Fruit fly (Drosophila melanogaster) whole organism, pupa: ENCODE measurements around the gene sowah.
A peak's percentile ranks its signal among the peaks of the same experiment; 100 is the strongest.

Source experiments
- CG10348 ChIP-seq: fragments of 200-800 bp; sonication (Bioruptor generic); IDR thresholded peaks from 2 replicates; pipeline ENCODE4 v1.3.6; 2022; ENCODE audit warnings: missing biosample characterization, missing genetic modification characterization
- CG12605 ChIP-seq: fragments of 200-800 bp; sonication (Bioruptor generic); IDR thresholded peaks from 2 replicates; pipeline ENCODE4 v1.3.6; 2022; ENCODE audit warnings: missing biosample characterization, missing genetic modification characterization
- CG13204 ChIP-seq: fragments of 200-800 bp; sonication (Bioruptor generic); optimal IDR thresholded peaks from 2 replicates; lab custom pipeline; 2018; ENCODE audit warnings: missing biosample characterization, mild to moderate bottlenecking, missing genetic modification characterization, moderate library complexity
- CG14655 ChIP-seq: fragments of 200-800 bp; sonication (Bioruptor generic); optimal IDR thresholded peaks from 3 replicates; lab custom pipeline; 2017; ENCODE audit warnings: mild to moderate bottlenecking, missing biosample characterization, missing genetic modification reagents, missing genetic modification characterization
- CG15710 ChIP-seq: fragments of 200-800 bp; sonication (Bioruptor generic); optimal IDR thresholded peaks from 2 replicates; lab custom pipeline; 2018; ENCODE audit warnings: missing biosample characterization, mild to moderate bottlenecking, missing genetic modification characterization, moderate library complexity
- CG17806 ChIP-seq: fragments of 200-800 bp; sonication (Bioruptor generic); optimal IDR thresholded peaks from 2 replicates; lab custom pipeline; 2018; ENCODE audit warnings: missing biosample characterization, mild to moderate bottlenecking, missing genetic modification characterization, moderate library complexity
- CG32121 ChIP-seq: fragments of 200-800 bp; sonication (Bioruptor generic); IDR thresholded peaks from 2 replicates; pipeline ENCODE4 v1.3.6; 2022; ENCODE audit warnings: missing biosample characterization, missing genetic modification characterization
- CG34367 ChIP-seq: fragments of 200-800 bp; sonication (Bioruptor generic); optimal IDR thresholded peaks from 2 replicates; lab custom pipeline; 2018; ENCODE audit warnings: missing biosample characterization, mild to moderate bottlenecking, missing genetic modification characterization
- CG4496 ChIP-seq: fragments of 200-800 bp; sonication (Bioruptor generic); IDR thresholded peaks from 3 replicates; pipeline ENCODE4 v1.3.6; 2022; ENCODE audit warnings: missing biosample characterization, missing genetic modification characterization
- CG8159 ChIP-seq: fragments of 200-800 bp; sonication (Bioruptor generic); optimal IDR thresholded peaks from 3 replicates; lab custom pipeline; 2018; ENCODE audit warnings: missing biosample characterization, mild to moderate bottlenecking, missing genetic modification characterization, moderate library complexity
- CG8301 ChIP-seq: fragments of 200-800 bp; sonication (Bioruptor generic); optimal IDR thresholded peaks from 2 replicates; lab custom pipeline; 2018; ENCODE audit warnings: missing biosample characterization, mild to moderate bottlenecking, missing genetic modification characterization
- CG9948 ChIP-seq: fragments of 200-800 bp; sonication (Bioruptor generic); optimal IDR thresholded peaks from 2 replicates; lab custom pipeline; 2018; ENCODE audit warnings: missing biosample characterization, mild to moderate bottlenecking, missing genetic modification characterization, moderate library complexity
- D1 ChIP-seq: fragments of 200-800 bp; sonication (Bioruptor generic); optimal IDR thresholded peaks from 2 replicates; lab custom pipeline; 2018; ENCODE audit warnings: missing biosample characterization, mild to moderate bottlenecking, missing genetic modification characterization, moderate library complexity
- EcR ChIP-seq: fragments of 200-800 bp; sonication (Bioruptor generic); optimal IDR thresholded peaks from 3 replicates; lab custom pipeline; 2019; ENCODE audit warnings: missing biosample characterization, missing genetic modification characterization, mild to moderate bottlenecking, moderate library complexity, missing genetic modification reagents
- Ets98B ChIP-seq: fragments of 200-800 bp; sonication (Bioruptor generic); IDR thresholded peaks from 2 replicates; pipeline ENCODE4 v1.3.6; 2022; ENCODE audit warnings: missing biosample characterization, missing genetic modification characterization
- Pif1A ChIP-seq: fragments of 200-800 bp; sonication (Bioruptor generic); optimal IDR thresholded peaks from 3 replicates; lab custom pipeline; 2016; ENCODE audit warnings: missing biosample characterization, missing genetic modification characterization
- Pif1B ChIP-seq: fragments of 200-800 bp; sonication (Bioruptor generic); optimal IDR thresholded peaks from 3 replicates; lab custom pipeline; 2016; ENCODE audit warnings: missing biosample characterization, missing genetic modification characterization
- Snoo ChIP-seq: fragments of 200-800 bp; sonication (Bioruptor generic); optimal IDR thresholded peaks from 3 replicates; lab custom pipeline; 2017; ENCODE audit warnings: missing biosample characterization, mild to moderate bottlenecking, missing genetic modification characterization, inconsistent platforms
- fd96Ca ChIP-seq: fragments of 200-800 bp; sonication (Bioruptor generic); IDR thresholded peaks from 3 replicates; pipeline ENCODE4 v1.3.6; 2022; ENCODE audit warnings: missing biosample characterization, missing genetic modification characterization
- gl ChIP-seq: fragments of 200-800 bp; sonication (Bioruptor generic); optimal IDR thresholded peaks from 2 replicates; lab custom pipeline; 2018; ENCODE audit warnings: missing biosample characterization, mild to moderate bottlenecking, missing genetic modification characterization
- rn ChIP-seq: fragments of 200-800 bp; sonication (Bioruptor generic); IDR thresholded peaks from 2 replicates; pipeline ENCODE4 v1.3.6; 2022; ENCODE audit warnings: missing biosample characterization, missing genetic modification characterization

sowah gene

DNA sequence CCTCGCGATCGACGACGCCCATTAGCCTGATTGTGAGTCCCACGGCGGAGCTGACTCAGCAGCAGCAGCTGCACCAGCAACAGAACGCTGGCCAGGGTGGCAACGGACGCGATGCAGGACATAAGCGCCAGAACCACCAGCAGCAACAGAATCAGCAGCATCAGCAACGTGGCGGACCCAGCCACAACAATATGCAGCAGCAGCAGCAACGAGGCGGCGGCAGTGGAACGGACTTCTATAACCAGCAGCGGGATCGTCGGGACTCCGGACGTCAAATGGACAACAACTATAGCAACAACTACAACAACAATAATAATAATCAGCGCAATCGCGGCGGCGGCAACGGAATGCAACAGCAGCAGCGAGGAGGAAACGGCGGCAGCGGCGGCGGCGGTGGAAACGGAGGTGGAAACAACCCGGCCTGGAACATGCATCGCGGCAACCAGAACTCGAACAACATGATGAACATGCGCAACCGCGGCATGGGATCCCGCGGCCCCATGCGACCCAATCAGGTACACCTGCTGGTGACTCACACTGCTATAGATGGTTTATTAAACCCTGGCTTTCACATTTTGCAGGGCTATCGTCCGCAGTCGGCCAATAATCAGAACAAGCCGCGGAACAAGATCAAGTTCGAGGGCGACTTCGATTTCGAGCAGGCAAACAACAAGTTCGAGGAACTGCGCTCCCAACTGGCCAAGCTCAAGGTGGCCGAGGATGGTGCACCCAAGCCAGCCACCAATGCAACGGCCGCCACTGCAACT is 54.7 kb downstream of the sowah start:
- no peak for TF ChIP-seq Snoo (tag; lab: Kevin White, UChicago)
- TF ChIP-seq D1, result no peak
- TF ChIP-seq EcR (GFP tag; lab: Kevin White, UChicago), result peak; percentile 91
- TF ChIP-seq CG8301 (tag; lab: Kevin White, UChicago), result no peak
- TF ChIP-seq fd96Ca (GFP tag; lab: Robert Waterston, UW), result no peak

DNA sequence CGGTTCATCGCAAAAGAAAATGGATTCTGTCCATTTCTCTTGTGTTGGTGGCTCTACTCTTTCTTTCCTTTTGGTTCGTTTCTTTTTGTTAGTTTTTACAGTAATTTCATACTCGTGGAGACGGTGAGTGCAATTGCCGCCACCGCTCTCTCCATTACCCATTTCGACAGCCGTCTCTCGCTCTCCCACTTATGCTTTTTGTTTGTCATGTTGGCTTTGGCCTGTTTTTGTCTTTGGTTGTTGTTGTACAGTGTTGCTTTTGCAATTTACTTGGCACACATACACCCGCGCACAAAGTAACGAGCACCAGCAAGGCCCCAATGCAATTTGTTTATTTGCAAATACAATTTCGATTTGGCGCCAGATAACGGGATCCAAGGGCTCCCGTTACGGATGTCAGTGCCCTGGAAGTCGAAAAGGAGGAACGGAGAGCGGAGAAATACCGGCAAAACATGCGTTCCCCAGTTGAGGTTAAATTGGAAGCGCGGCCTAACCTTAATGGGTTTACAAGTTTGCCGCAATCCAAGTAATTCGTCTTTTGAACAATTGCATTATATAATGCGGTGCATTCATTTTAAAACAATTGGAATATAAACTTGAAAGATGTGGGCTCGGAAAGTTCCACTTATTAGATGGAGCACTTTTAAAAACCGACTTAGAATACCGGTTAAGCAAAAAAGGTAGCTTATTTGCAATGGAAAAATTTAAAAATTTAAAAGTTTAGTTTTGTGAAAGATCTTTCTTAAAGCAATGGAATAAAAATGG is 56.5 kb downstream of the sowah start:
- TF ChIP-seq rn (GFP tag; lab: Robert Waterston, UW), result 0 out of 2 replicates have a peak, but pooled peaks have one; percentile 26
- peak; percentile 80 for TF ChIP-seq CG13204 (GFP tag; lab: Kevin White, UChicago)
- peak; percentile 52 for TF ChIP-seq D1
- peak; percentile 89 for TF ChIP-seq CG4496
- peak; percentile 49 for TF ChIP-seq CG17806 (tag; lab: Kevin White, UChicago)
- peak; percentile 61 for TF ChIP-seq Pif1B (GFP tag; lab: Kevin White, UChicago)
- TF ChIP-seq CG32121 (GFP tag; lab: Robert Waterston, UW), result peak; percentile 70
- no peak for TF ChIP-seq CG10348 (GFP tag; lab: Robert Waterston, UW)
- TF ChIP-seq EcR (GFP tag; lab: Kevin White, UChicago), result peak; percentile 93
- peak; percentile 85 for TF ChIP-seq CG14655 (GFP tag; lab: Kevin White, UChicago)
- TF ChIP-seq CG8301 (tag; lab: Kevin White, UChicago), result peak; percentile 82
- peak; percentile 7 for TF ChIP-seq Snoo (tag; lab: Kevin White, UChicago)
- peak; percentile 80 for TF ChIP-seq Pif1A (GFP tag; lab: Kevin White, UChicago)
- peak; percentile 95 for TF ChIP-seq gl
- TF ChIP-seq CG12605 (GFP tag; lab: Robert Waterston, UW), result peak; percentile 95
- TF ChIP-seq CG9948, result peak; percentile 35
- TF ChIP-seq Ets98B (GFP tag; lab: Robert Waterston, UW), result peak; percentile 84
- TF ChIP-seq CG8159 (tag; lab: Kevin White, UChicago), result peak; percentile 56
- peak; percentile 68 for TF ChIP-seq CG34367
- peak; percentile 68; the same call in 2 of the 3 replicates for TF ChIP-seq fd96Ca (GFP tag; lab: Robert Waterston, UW)
- TF ChIP-seq CG15710 (tag; lab: Kevin White, UChicago), result peak; percentile 64
- TF ChIP-seq, all 21 proteins: peak for 20

dm6 chr3L:12514762-12515215 is 57.6 kb downstream of the sowah start, which contains the start of the genes sti and tral:
TSS of gene sti (minus strand) at chr3L:12514815.
TSS of gene tral (plus strand) at chr3L:12515059.
- TF ChIP-seq Pif1B (GFP tag; lab: Kevin White, UChicago) (no peak), CG12605 (GFP tag; lab: Robert Waterston, UW) (no peak), CG13204 (GFP tag; lab: Kevin White, UChicago) (no peak), fd96Ca (GFP tag; lab: Robert Waterston, UW) (peak; percentile 72), Ets98B (GFP tag; lab: Robert Waterston, UW) (peak; percentile 71), CG32121 (GFP tag; lab: Robert Waterston, UW) (peak; percentile 41; the same call in 1 of the 2 replicates), CG10348 (GFP tag; lab: Robert Waterston, UW) (no peak), Pif1A (GFP tag; lab: Kevin White, UChicago) (no peak), gl (no peak), CG4496 (peak; percentile 76), rn (GFP tag; lab: Robert Waterston, UW) (peak; percentile 43; the same call in 1 of the 2 replicates), CG34367 (peak; percentile 36), CG9948 (peak; percentile 39), EcR (GFP tag; lab: Kevin White, UChicago) (no peak), CG8159 (tag; lab: Kevin White, UChicago) (peak; percentile 70), CG17806 (tag; lab: Kevin White, UChicago) (peak; percentile 54), D1 (no peak), CG14655 (GFP tag; lab: Kevin White, UChicago) (no peak), Snoo (tag; lab: Kevin White, UChicago) (peak; percentile 74), CG15710 (tag; lab: Kevin White, UChicago) (peak; percentile 68), CG8301 (tag; lab: Kevin White, UChicago) (no peak)

DNA sequence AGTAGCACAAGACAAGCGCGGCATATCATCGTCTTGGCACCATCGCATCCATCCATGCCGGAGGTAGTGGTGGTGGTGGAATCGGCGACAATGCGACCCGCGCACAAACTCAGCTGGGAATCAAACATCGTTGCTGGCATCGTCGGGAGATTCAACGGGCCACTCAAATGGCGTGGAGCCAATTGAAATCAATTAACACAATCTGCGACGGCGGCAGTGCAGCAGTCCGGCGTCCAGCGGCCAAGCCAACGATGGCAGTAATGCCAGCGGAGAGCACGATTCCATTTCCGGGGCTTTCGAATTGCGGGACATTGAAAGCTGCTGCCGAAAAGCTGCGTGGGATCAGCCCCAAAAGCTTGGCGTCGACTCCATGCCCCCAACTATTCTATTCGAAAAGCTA is 64.8 kb downstream of the sowah start, which contains the start of gene CG10654:
Gene CG10654, minus strand, starts transcription at position 270 of the 400 bp plus-strand sequence.
- TF ChIP-seq CG17806 (tag; lab: Kevin White, UChicago) (no peak), Snoo (tag; lab: Kevin White, UChicago) (no peak), CG15710 (tag; lab: Kevin White, UChicago) (no peak), CG13204 (GFP tag; lab: Kevin White, UChicago) (no peak), Pif1B (GFP tag; lab: Kevin White, UChicago) (no peak), Ets98B (GFP tag; lab: Robert Waterston, UW) (no peak), EcR (GFP tag; lab: Kevin White, UChicago) (no peak), CG34367 (no peak), rn (GFP tag; lab: Robert Waterston, UW) (no peak), CG14655 (GFP tag; lab: Kevin White, UChicago) (no peak), CG9948 (no peak), CG12605 (GFP tag; lab: Robert Waterston, UW) (no peak), CG10348 (GFP tag; lab: Robert Waterston, UW) (no peak), CG8159 (tag; lab: Kevin White, UChicago) (no peak), CG8301 (tag; lab: Kevin White, UChicago) (no peak), gl (no peak), fd96Ca (GFP tag; lab: Robert Waterston, UW) (no peak), D1 (no peak), CG32121 (GFP tag; lab: Robert Waterston, UW) (no peak), CG4496 (no peak)
- TF ChIP-seq, all 21 proteins: peak for 0
